Worm (Caenorhabditis elegans): Measurements from ENCODE around the gene F38A5.8.

The F38A5.8 gene

DNA sequence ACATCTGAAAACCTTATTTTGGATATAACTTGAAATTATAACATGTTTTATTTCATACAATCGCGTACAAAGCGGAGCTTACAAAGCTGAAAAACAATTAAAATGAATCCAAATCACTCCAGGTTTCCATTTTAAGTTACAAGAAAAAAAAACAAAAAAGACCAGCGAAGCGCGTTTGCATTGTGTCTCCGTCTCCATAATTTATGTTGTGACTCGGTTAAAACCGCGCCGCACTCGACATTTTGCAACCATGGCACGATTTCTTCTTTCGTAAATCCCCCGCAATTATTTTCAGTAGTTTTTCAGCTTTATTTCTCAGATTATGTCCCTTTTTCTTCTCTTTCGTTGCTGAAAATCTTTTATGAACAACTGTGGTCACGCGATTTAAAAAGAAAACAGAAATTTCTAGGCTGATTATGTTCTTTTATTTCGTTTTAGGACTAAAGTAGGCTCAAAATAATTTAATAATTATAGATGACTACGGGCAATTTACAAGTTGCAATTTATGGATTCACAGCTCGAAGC, 14.1 kb upstream of the F38A5.8 start, which contains the start of the genes F38A5.2 and dnj-11 (continued):
- peak; percentile 69 for TF ChIP-seq jun-1 (tag; optimal IDR thresholded peaks at IDR 0.05)
- peak; percentile 81 for TF ChIP-seq fkh-8 (tag; optimal IDR thresholded peaks at IDR 0.05)
- peak; percentile 67 for TF ChIP-seq snpc-4 (tag; optimal IDR thresholded peaks at IDR 0.05)
- peak; percentile 80 for TF ChIP-seq unc-86 (tag; optimal IDR thresholded peaks at IDR 0.05)
- TF ChIP-seq C04F5.9 (tag; optimal IDR thresholded peaks at IDR 0.05), result peak; percentile 28
- peak; percentile 60 for TF ChIP-seq F16B12.6 (tag; optimal IDR thresholded peaks at IDR 0.05)
- peak; percentile 42 for TF ChIP-seq sox-4 (tag; optimal IDR thresholded peaks at IDR 0.05)
- TF ChIP-seq Y116A8C.19 (tag; optimal IDR thresholded peaks at IDR 0.05; ENCODE audit: borderline replicate concordance), result no peak
- no peak for TF ChIP-seq egl-27 (tag; optimal IDR thresholded peaks at IDR 0.05)
- peak; percentile 91 for TF ChIP-seq snu-23 (GFP tag; optimal IDR thresholded peaks at IDR 0.05)
- peak; percentile 91 for TF ChIP-seq lin-15B (tag; optimal IDR thresholded peaks at IDR 0.05)
- peak; percentile 62 for TF ChIP-seq hpl-2 (GFP tag; optimal IDR thresholded peaks at IDR 0.05)
- no peak for TF ChIP-seq unc-30 (tag; optimal IDR thresholded peaks at IDR 0.05)
- TF ChIP-seq mep-1 (tag; optimal IDR thresholded peaks at IDR 0.05), result peak; percentile 88
- peak in 2 of 6 experiments; percentile 64 to 89 for TF ChIP-seq elt-3 (tag; optimal IDR thresholded peaks at IDR 0.05)
- TF ChIP-seq C16A3.4 (tag; optimal IDR thresholded peaks at IDR 0.05), result peak; percentile 86
- peak; percentile 59 for TF ChIP-seq lin-39 (tag; optimal IDR thresholded peaks at IDR 0.05)
- no peak for TF ChIP-seq hlh-17 (GFP tag; optimal IDR thresholded peaks at IDR 0.05; ENCODE audit: borderline replicate concordance)
- TF ChIP-seq nhr-77 (tag; optimal IDR thresholded peaks at IDR 0.05), result peak; percentile 77
- peak; percentile 92 for TF ChIP-seq nhr-85 (tag)
- no peak for TF ChIP-seq mef-2 (tag; optimal IDR thresholded peaks at IDR 0.05)
- TF ChIP-seq ceh-90 (tag; optimal IDR thresholded peaks at IDR 0.05), result no peak
- TF ChIP-seq mdl-1 (tag; optimal IDR thresholded peaks at IDR 0.05), result peak in 1 of 2 experiments; percentile 76
- no peak for TF ChIP-seq mab-9 (GFP tag; IDR thresholded peaks at IDR 0.05)
- TF ChIP-seq nhr-71 (tag; optimal IDR thresholded peaks at IDR 0.05), result peak; percentile 90
- TF ChIP-seq zag-1 (tag; optimal IDR thresholded peaks at IDR 0.05), result no peak
- peak in 1 of 2 experiments; percentile 48 for TF ChIP-seq ztf-11 (tag; optimal IDR thresholded peaks at IDR 0.05)
- peak; percentile 62 for TF ChIP-seq fos-1 (tag; optimal IDR thresholded peaks at IDR 0.05)
- TF ChIP-seq aha-1 (tag; optimal IDR thresholded peaks at IDR 0.05), result peak; percentile 13
- TF ChIP-seq fkh-4 (tag; optimal IDR thresholded peaks at IDR 0.05; ENCODE audit: borderline replicate concordance), result no peak
- peak; percentile 37 for TF ChIP-seq elt-2 (tag; optimal IDR thresholded peaks at IDR 0.05)
- TF ChIP-seq lin-13 (GFP tag; optimal IDR thresholded peaks at IDR 0.05), result peak; percentile 70

- TF ChIP-seq hlh-17 (GFP tag; optimal IDR thresholded peaks at IDR 0.05; ENCODE audit: borderline replicate concordance), result no peak
- TF ChIP-seq hpl-2 (GFP tag; optimal IDR thresholded peaks at IDR 0.05), result no peak
- TF ChIP-seq alr-1 (tag; optimal IDR thresholded peaks at IDR 0.05; ENCODE audit: borderline replicate concordance), result no peak
- TF ChIP-seq pag-3 (tag; optimal IDR thresholded peaks at IDR 0.05; ENCODE audit: borderline replicate concordance, insufficient read depth), result no peak
- TF ChIP-seq nhr-28 (tag; optimal IDR thresholded peaks at IDR 0.05), result no peak
- TF ChIP-seq lin-14 (GFP tag; optimal IDR thresholded peaks at IDR 0.05), result no peak
- no peak for TF ChIP-seq zag-1 (tag; optimal IDR thresholded peaks at IDR 0.05)
- TF ChIP-seq nhr-20 (tag; optimal IDR thresholded peaks at IDR 0.05), result no peak
- no peak for TF ChIP-seq nhr-11 (tag; optimal IDR thresholded peaks at IDR 0.05)
- no peak for TF ChIP-seq skn-1 (tag; optimal IDR thresholded peaks at IDR 0.05)
- TF ChIP-seq egl-27 (tag; optimal IDR thresholded peaks at IDR 0.05), result no peak
- no peak for TF ChIP-seq ceh-90 (tag; optimal IDR thresholded peaks at IDR 0.05)
- TF ChIP-seq sup-37 (GFP tag; optimal IDR thresholded peaks at IDR 0.05), result no peak
Measured at ce11 chrIV:6588080-6588613, 11.4 kb upstream of the F38A5.8 start.
